Worm (Caenorhabditis elegans): Measurements from ENCODE around the gene ZK1098.12.

Gene ZK1098.12

ce11 chrIII:9559381-9559881, 14.5 kb downstream of the ZK1098.12 start, which contains the start of gene C48B4.7:
C48B4.7 (minus strand) TSS chrIII:9559431.
- TF ChIP-seq nhr-76 (tag; optimal IDR thresholded peaks at IDR 0.05) (no peak), unc-62 (GFP tag; optimal IDR thresholded peaks at IDR 0.05) (no peak), elt-3 (tag; optimal IDR thresholded peaks at IDR 0.05) (no peak), nhr-237 (tag; optimal IDR thresholded peaks at IDR 0.05) (no peak), nhr-28 (tag; optimal IDR thresholded peaks at IDR 0.05) (no peak), ztf-11 (tag; optimal IDR thresholded peaks at IDR 0.05) (no peak), ces-1 (GFP tag; optimal IDR thresholded peaks at IDR 0.05) (no peak), hlh-1 (tag; optimal IDR thresholded peaks at IDR 0.05) (no peak), lsy-2 (tag; optimal IDR thresholded peaks at IDR 0.05) (no peak), bed-3 (GFP tag; optimal IDR thresholded peaks at IDR 0.05) (no peak), M03D4.4 (tag; optimal IDR thresholded peaks at IDR 0.05) (no peak), mab-5 (tag; optimal IDR thresholded peaks at IDR 0.05) (no peak), nhr-2 (tag; optimal IDR thresholded peaks at IDR 0.05) (no peak), ceh-39 (tag; optimal IDR thresholded peaks at IDR 0.05) (no peak), unc-120 (tag; optimal IDR thresholded peaks at IDR 0.05; ENCODE audit: poor library complexity, severe bottlenecking) (no peak), blmp-1 (tag; optimal IDR thresholded peaks at IDR 0.05) (no peak), lin-32 (GFP tag; optimal IDR thresholded peaks at IDR 0.05) (no peak), mls-2 (tag; optimal IDR thresholded peaks at IDR 0.05) (no peak), mep-1 (tag; optimal IDR thresholded peaks at IDR 0.05) (no peak)

DNA sequence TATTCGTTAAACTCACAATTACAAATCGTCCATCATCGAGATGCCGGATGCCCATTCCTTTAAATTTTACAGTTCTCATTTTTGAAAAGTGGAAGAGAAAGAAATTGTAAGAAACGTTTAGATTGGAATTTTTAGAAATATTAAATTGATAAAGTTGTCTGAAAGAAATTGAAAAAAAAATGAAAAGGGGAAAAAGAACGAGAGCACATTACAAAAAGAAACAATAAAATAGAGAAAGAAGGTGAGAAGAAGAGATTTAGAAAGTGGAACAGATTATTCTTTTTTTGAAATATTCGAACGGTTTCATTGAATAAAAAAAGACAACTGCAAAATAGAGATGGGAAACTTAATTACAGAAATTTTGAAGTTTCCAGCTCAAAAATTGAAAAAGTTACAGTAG, 16.2 kb downstream of the ZK1098.12 start, which contains the start of gene C48B4.8:
C48B4.8 (minus strand) TSS at position 101 of the 400 bp plus-strand sequence.
- TF ChIP-seq blmp-1 (tag; optimal IDR thresholded peaks at IDR 0.05) = no peak
- TF ChIP-seq snpc-4 (tag; optimal IDR thresholded peaks at IDR 0.05) = no peak
- TF ChIP-seq lsy-2 (tag; optimal IDR thresholded peaks at IDR 0.05) = no peak
- TF ChIP-seq cnd-1 (tag; optimal IDR thresholded peaks at IDR 0.05) = no peak
- TF ChIP-seq flh-1 (GFP tag; optimal IDR thresholded peaks at IDR 0.05) = no peak
- TF ChIP-seq unc-39 (tag; optimal IDR thresholded peaks at IDR 0.05) = no peak
- no peak for TF ChIP-seq mab-5 (tag; optimal IDR thresholded peaks at IDR 0.05)
- no peak for TF ChIP-seq nhr-2 (tag; optimal IDR thresholded peaks at IDR 0.05)
- no peak for TF ChIP-seq nhr-76 (tag; optimal IDR thresholded peaks at IDR 0.05)
- TF ChIP-seq ham-2 (GFP tag; optimal IDR thresholded peaks at IDR 0.05) = no peak
- no peak for TF ChIP-seq mls-2 (tag; optimal IDR thresholded peaks at IDR 0.05)
- no peak for TF ChIP-seq ceh-43 (GFP tag; optimal IDR thresholded peaks at IDR 0.05)
- no peak for TF ChIP-seq sptf-1 (tag; optimal IDR thresholded peaks at IDR 0.05)
- TF ChIP-seq tbx-8 (GFP tag; optimal IDR thresholded peaks at IDR 0.05) = no peak
- TF ChIP-seq zip-8 (tag; optimal IDR thresholded peaks at IDR 0.05) = no peak
- TF ChIP-seq elt-3 (tag; optimal IDR thresholded peaks at IDR 0.05) = no peak

- no peak for TF ChIP-seq M03D4.4 (tag; optimal IDR thresholded peaks at IDR 0.05)
- TF ChIP-seq unc-62 (GFP tag; optimal IDR thresholded peaks at IDR 0.05) = no peak
- no peak for TF ChIP-seq elt-1 (tag; optimal IDR thresholded peaks at IDR 0.05; ENCODE audit: borderline replicate concordance, insufficient read depth)
- TF ChIP-seq tbx-8 (GFP tag; optimal IDR thresholded peaks at IDR 0.05) = no peak
- TF ChIP-seq ztf-11 (tag; optimal IDR thresholded peaks at IDR 0.05) = no peak
- no peak for TF ChIP-seq blmp-1 (tag; optimal IDR thresholded peaks at IDR 0.05)
- TF ChIP-seq mep-1 (tag; optimal IDR thresholded peaks at IDR 0.05) = no peak
- no peak for TF ChIP-seq unc-39 (tag; optimal IDR thresholded peaks at IDR 0.05)
- TF ChIP-seq nhr-76 (tag; optimal IDR thresholded peaks at IDR 0.05) = no peak
- TF ChIP-seq sem-2 (GFP tag; optimal IDR thresholded peaks at IDR 0.05) = no peak
- no peak for TF ChIP-seq snpc-4 (tag; optimal IDR thresholded peaks at IDR 0.05)
- TF ChIP-seq ceh-43 (GFP tag; optimal IDR thresholded peaks at IDR 0.05) = no peak
- no peak for TF ChIP-seq unc-120 (tag; optimal IDR thresholded peaks at IDR 0.05; ENCODE audit: poor library complexity, severe bottlenecking)
- TF ChIP-seq drap-1 (GFP tag; optimal IDR thresholded peaks at IDR 0.05) = no peak
- no peak for TF ChIP-seq pha-4 (tag; optimal IDR thresholded peaks at IDR 0.05)
- no peak for TF ChIP-seq lsy-2 (tag; optimal IDR thresholded peaks at IDR 0.05)
- TF ChIP-seq ham-2 (GFP tag; optimal IDR thresholded peaks at IDR 0.05) = no peak
- no peak for TF ChIP-seq lin-13 (tag; optimal IDR thresholded peaks at IDR 0.05)
- TF ChIP-seq zip-8 (tag; optimal IDR thresholded peaks at IDR 0.05) = no peak
- no peak for TF ChIP-seq ces-1 (GFP tag; optimal IDR thresholded peaks at IDR 0.05)
Observed at ce11 chrIII:9563235-9563634, 18.3 kb downstream of the ZK1098.12 start, which contains the start of gene C48B4.9. C48B4.9 (minus strand) TSS chrIII:9563335.

- no peak for TF ChIP-seq hlh-1 (tag; optimal IDR thresholded peaks at IDR 0.05)
- TF ChIP-seq drap-1 (GFP tag; optimal IDR thresholded peaks at IDR 0.05) = no peak
- TF ChIP-seq unc-39 (tag; optimal IDR thresholded peaks at IDR 0.05) = no peak
- no peak for TF ChIP-seq mls-2 (tag; optimal IDR thresholded peaks at IDR 0.05)
- no peak for TF ChIP-seq lsy-2 (tag; optimal IDR thresholded peaks at IDR 0.05)
- TF ChIP-seq elt-3 (tag; optimal IDR thresholded peaks at IDR 0.05) = no peak
- no peak for TF ChIP-seq zip-8 (tag; optimal IDR thresholded peaks at IDR 0.05)
- no peak for TF ChIP-seq ham-2 (GFP tag; optimal IDR thresholded peaks at IDR 0.05)
- TF ChIP-seq nhr-28 (tag; optimal IDR thresholded peaks at IDR 0.05) = no peak
- no peak for TF ChIP-seq nhr-2 (tag; optimal IDR thresholded peaks at IDR 0.05)
- TF ChIP-seq mab-5 (tag; optimal IDR thresholded peaks at IDR 0.05) = no peak
- TF ChIP-seq ztf-11 (tag; optimal IDR thresholded peaks at IDR 0.05) = no peak
- TF ChIP-seq nhr-76 (tag; optimal IDR thresholded peaks at IDR 0.05) = no peak
- no peak for TF ChIP-seq mep-1 (tag; optimal IDR thresholded peaks at IDR 0.05)
- no peak for TF ChIP-seq ceh-39 (tag; optimal IDR thresholded peaks at IDR 0.05)
Observed at ce11 chrIII:9564410-9564809, 19.5 kb downstream of the ZK1098.12 start, which contains the start of gene C48B4.10. C48B4.10 (minus strand) TSS chrIII:9564510.

Measured in whole organism, mixed stage, embryonic.